Worm (Caenorhabditis elegans): ENCODE measurements around the gene pod-2.

DNA sequence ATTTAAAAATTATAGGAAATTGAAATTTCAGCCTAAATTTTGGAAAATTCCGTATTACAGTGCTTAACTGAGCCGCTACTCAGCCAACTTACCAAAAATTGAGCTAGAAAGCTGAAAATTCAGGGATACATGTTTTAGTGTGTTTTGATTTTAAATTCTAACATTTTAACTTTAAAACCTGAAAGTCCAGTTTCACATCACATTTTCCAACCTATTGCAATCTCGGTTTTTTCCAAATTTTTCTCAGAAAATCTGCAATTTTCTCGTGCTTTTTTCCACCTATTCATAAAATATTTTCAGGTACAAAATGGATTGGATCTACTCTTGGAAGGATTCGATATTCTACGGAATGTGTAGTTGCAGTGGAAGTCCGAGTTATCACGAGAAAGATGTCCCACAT lies 60.5 kb downstream of the pod-2 start, which contains the start of gene F53A10.2:
- TF ChIP-seq F49E8.2 (tag; optimal IDR thresholded peaks at IDR 0.05; ENCODE audit: insufficient read depth) = no peak
- TF ChIP-seq T07F8.4 (tag; optimal IDR thresholded peaks at IDR 0.05) = no peak
- no peak for TF ChIP-seq C17E4.6 (GFP tag; IDR thresholded peaks at IDR 0.05)
- no peak for TF ChIP-seq ama-1 (optimal IDR thresholded peaks at IDR 0.05)
- no peak for TF ChIP-seq ama-1 (GFP tag; optimal IDR thresholded peaks at IDR 0.05)
- TF ChIP-seq F37B4.10 (GFP tag; IDR thresholded peaks at IDR 0.05) = no peak
- TF ChIP-seq bed-2 (GFP tag; IDR thresholded peaks at IDR 0.05) = no peak
- no peak for TF ChIP-seq F57A8.1 (GFP tag; optimal IDR thresholded peaks at IDR 0.05)
- no peak for TF ChIP-seq B0261.1 (tag; optimal IDR thresholded peaks at IDR 0.05)
- no peak for TF ChIP-seq him-1 (tag; optimal IDR thresholded peaks at IDR 0.05)
- no peak for TF ChIP-seq Y95B8A.8 (GFP tag; IDR thresholded peaks at IDR 0.05)
- no peak for TF ChIP-seq egl-18 (GFP tag; IDR thresholded peaks at IDR 0.05)

Data from whole organism, young adult.